Fruit fly (Drosophila melanogaster) whole organism, pupa: ENCODE data around the gene Ice2.

Source experiments
- CG10348 ChIP-seq: fragments of 200-800 bp; sonication (Bioruptor generic); IDR thresholded peaks from 2 replicates; pipeline ENCODE4 v1.3.6; 2022; ENCODE audit warnings: missing biosample characterization, missing genetic modification characterization
- CG12605 ChIP-seq: fragments of 200-800 bp; sonication (Bioruptor generic); IDR thresholded peaks from 2 replicates; pipeline ENCODE4 v1.3.6; 2022; ENCODE audit warnings: missing biosample characterization, missing genetic modification characterization
- CG13204 ChIP-seq: fragments of 200-800 bp; sonication (Bioruptor generic); optimal IDR thresholded peaks from 2 replicates; lab custom pipeline; 2018; ENCODE audit warnings: missing biosample characterization, mild to moderate bottlenecking, missing genetic modification characterization, moderate library complexity
- CG14655 ChIP-seq: fragments of 200-800 bp; sonication (Bioruptor generic); optimal IDR thresholded peaks from 3 replicates; lab custom pipeline; 2017; ENCODE audit warnings: mild to moderate bottlenecking, missing biosample characterization, missing genetic modification reagents, missing genetic modification characterization
- CG15710 ChIP-seq: fragments of 200-800 bp; sonication (Bioruptor generic); optimal IDR thresholded peaks from 2 replicates; lab custom pipeline; 2018; ENCODE audit warnings: missing biosample characterization, mild to moderate bottlenecking, missing genetic modification characterization, moderate library complexity
- CG17806 ChIP-seq: fragments of 200-800 bp; sonication (Bioruptor generic); optimal IDR thresholded peaks from 2 replicates; lab custom pipeline; 2018; ENCODE audit warnings: missing biosample characterization, mild to moderate bottlenecking, missing genetic modification characterization, moderate library complexity
- CG32121 ChIP-seq: fragments of 200-800 bp; sonication (Bioruptor generic); IDR thresholded peaks from 2 replicates; pipeline ENCODE4 v1.3.6; 2022; ENCODE audit warnings: missing biosample characterization, missing genetic modification characterization
- CG34367 ChIP-seq: fragments of 200-800 bp; sonication (Bioruptor generic); optimal IDR thresholded peaks from 2 replicates; lab custom pipeline; 2018; ENCODE audit warnings: missing biosample characterization, mild to moderate bottlenecking, missing genetic modification characterization
- CG4496 ChIP-seq: fragments of 200-800 bp; sonication (Bioruptor generic); IDR thresholded peaks from 3 replicates; pipeline ENCODE4 v1.3.6; 2022; ENCODE audit warnings: missing biosample characterization, missing genetic modification characterization
- CG8159 ChIP-seq: fragments of 200-800 bp; sonication (Bioruptor generic); optimal IDR thresholded peaks from 3 replicates; lab custom pipeline; 2018; ENCODE audit warnings: missing biosample characterization, mild to moderate bottlenecking, missing genetic modification characterization, moderate library complexity
- CG8301 ChIP-seq: fragments of 200-800 bp; sonication (Bioruptor generic); optimal IDR thresholded peaks from 2 replicates; lab custom pipeline; 2018; ENCODE audit warnings: missing biosample characterization, mild to moderate bottlenecking, missing genetic modification characterization
- CG9948 ChIP-seq: fragments of 200-800 bp; sonication (Bioruptor generic); optimal IDR thresholded peaks from 2 replicates; lab custom pipeline; 2018; ENCODE audit warnings: missing biosample characterization, mild to moderate bottlenecking, missing genetic modification characterization, moderate library complexity
- D1 ChIP-seq: fragments of 200-800 bp; sonication (Bioruptor generic); optimal IDR thresholded peaks from 2 replicates; lab custom pipeline; 2018; ENCODE audit warnings: missing biosample characterization, mild to moderate bottlenecking, missing genetic modification characterization, moderate library complexity
- EcR ChIP-seq: fragments of 200-800 bp; sonication (Bioruptor generic); optimal IDR thresholded peaks from 3 replicates; lab custom pipeline; 2019; ENCODE audit warnings: missing biosample characterization, missing genetic modification characterization, mild to moderate bottlenecking, moderate library complexity, missing genetic modification reagents
- Ets98B ChIP-seq: fragments of 200-800 bp; sonication (Bioruptor generic); IDR thresholded peaks from 2 replicates; pipeline ENCODE4 v1.3.6; 2022; ENCODE audit warnings: missing biosample characterization, missing genetic modification characterization
- Pif1A ChIP-seq: fragments of 200-800 bp; sonication (Bioruptor generic); optimal IDR thresholded peaks from 3 replicates; lab custom pipeline; 2016; ENCODE audit warnings: missing biosample characterization, missing genetic modification characterization
- Pif1B ChIP-seq: fragments of 200-800 bp; sonication (Bioruptor generic); optimal IDR thresholded peaks from 3 replicates; lab custom pipeline; 2016; ENCODE audit warnings: missing biosample characterization, missing genetic modification characterization
- Snoo ChIP-seq: fragments of 200-800 bp; sonication (Bioruptor generic); optimal IDR thresholded peaks from 3 replicates; lab custom pipeline; 2017; ENCODE audit warnings: missing biosample characterization, mild to moderate bottlenecking, missing genetic modification characterization, inconsistent platforms
- fd96Ca ChIP-seq: fragments of 200-800 bp; sonication (Bioruptor generic); IDR thresholded peaks from 3 replicates; pipeline ENCODE4 v1.3.6; 2022; ENCODE audit warnings: missing biosample characterization, missing genetic modification characterization
- gl ChIP-seq: fragments of 200-800 bp; sonication (Bioruptor generic); optimal IDR thresholded peaks from 2 replicates; lab custom pipeline; 2018; ENCODE audit warnings: missing biosample characterization, mild to moderate bottlenecking, missing genetic modification characterization
- rn ChIP-seq: fragments of 200-800 bp; sonication (Bioruptor generic); IDR thresholded peaks from 2 replicates; pipeline ENCODE4 v1.3.6; 2022; ENCODE audit warnings: missing biosample characterization, missing genetic modification characterization

Gene Ice2

DNA sequence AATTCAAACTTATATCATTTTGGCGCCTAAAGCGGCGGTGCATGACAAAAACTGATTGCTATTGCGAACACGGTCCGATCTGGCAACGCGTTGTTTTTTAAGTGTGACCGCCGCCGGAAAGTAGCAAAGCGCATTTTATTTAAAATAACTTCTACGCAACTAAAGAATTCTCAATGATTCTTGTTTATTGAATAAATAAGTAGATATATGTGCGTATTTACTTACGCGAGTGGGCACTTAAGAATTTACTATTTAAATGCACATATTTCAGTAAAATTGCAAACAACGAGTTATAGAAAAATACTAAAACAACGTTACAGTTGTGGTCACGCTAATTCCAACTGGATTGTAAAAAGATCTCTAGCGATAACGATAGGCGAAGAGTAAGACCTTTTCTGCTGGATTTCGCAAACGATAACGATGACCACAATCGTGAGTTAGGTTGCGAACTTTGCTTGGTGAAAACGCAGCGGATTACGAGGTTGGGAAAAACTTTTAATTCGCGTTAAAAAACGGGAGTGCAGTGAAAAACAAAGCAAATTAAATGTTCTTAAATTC lies 26.0 kb downstream of the Ice2 start:
- TF ChIP-seq Pif1A (GFP tag; lab: Kevin White, UChicago), result peak; percentile 12
- TF ChIP-seq CG34367 (tag; lab: Kevin White, UChicago), result no peak
- TF ChIP-seq Pif1B (GFP tag; lab: Kevin White, UChicago), result peak; percentile 27

DNA sequence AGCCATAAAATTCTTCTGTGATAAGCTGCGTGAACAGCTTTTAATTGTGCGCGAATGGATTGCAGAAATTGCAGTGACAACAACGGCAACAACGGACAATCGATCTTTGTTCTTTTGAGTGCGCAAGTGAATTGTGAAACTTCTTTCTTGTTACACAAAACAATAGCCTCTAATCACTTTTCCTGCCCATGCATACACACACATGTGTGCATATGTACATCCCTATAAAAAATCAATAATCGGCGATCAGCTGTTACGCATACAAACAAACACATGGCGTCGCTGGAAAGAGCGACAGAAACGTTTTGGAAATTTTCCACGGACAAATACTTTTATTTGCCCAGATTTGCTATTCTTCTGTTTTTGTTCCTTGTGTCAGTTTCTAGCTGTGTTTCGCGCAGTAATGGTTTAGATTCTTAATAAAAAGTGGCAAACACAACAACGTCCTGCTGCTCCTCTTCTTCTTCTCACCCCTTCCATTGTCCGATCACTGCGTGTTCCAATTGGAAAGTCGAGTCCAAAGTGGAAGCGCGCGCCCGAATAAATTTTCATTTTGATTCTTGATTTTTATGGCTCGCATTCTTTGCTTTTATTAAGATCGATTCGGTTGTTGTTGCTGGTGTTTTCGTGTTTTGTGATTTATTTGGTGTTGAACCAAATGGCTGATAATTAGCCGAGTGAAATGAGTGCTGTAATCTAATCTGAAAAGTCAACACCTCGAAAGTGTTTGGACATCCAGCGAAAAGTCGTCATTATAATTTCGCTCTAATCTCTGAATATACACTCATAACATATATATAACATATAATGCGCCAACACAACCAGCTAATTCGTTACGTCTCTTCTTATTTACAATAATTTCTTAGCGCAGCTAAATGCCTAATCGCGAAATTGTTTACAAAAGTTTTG lies 26.8 kb downstream of the Ice2 start:
- no peak for TF ChIP-seq CG8159 (tag; lab: Kevin White, UChicago)
- TF ChIP-seq CG14655, result no peak
- TF ChIP-seq D1, result no peak
- no peak for TF ChIP-seq fd96Ca
- no peak for TF ChIP-seq CG9948 (tag; lab: Kevin White, UChicago)
- no peak for TF ChIP-seq CG15710 (tag; lab: Kevin White, UChicago)
- TF ChIP-seq CG4496, result no peak
- no peak for TF ChIP-seq CG34367 (tag; lab: Kevin White, UChicago)
- no peak for TF ChIP-seq Snoo (tag; lab: Kevin White, UChicago)

- no peak for TF ChIP-seq CG12605 (GFP tag; lab: Robert Waterston, UW)
- TF ChIP-seq Snoo (tag; lab: Kevin White, UChicago), result no peak
- TF ChIP-seq D1, result no peak
- no peak for TF ChIP-seq CG8159 (tag; lab: Kevin White, UChicago)
- TF ChIP-seq CG8301 (tag; lab: Kevin White, UChicago), result no peak
- no peak for TF ChIP-seq rn
- TF ChIP-seq fd96Ca, result no peak
- no peak for TF ChIP-seq gl (tag; lab: Kevin White, UChicago)
- TF ChIP-seq CG10348 (GFP tag; lab: Robert Waterston, UW), result no peak
- no peak for TF ChIP-seq EcR (GFP tag; lab: Kevin White, UChicago)
- no peak for TF ChIP-seq CG17806 (tag; lab: Kevin White, UChicago)
- TF ChIP-seq CG13204, result no peak
- no peak for TF ChIP-seq Pif1A (GFP tag; lab: Kevin White, UChicago)
- no peak for TF ChIP-seq CG14655
- no peak for TF ChIP-seq CG34367 (tag; lab: Kevin White, UChicago)
- TF ChIP-seq CG32121 (GFP tag; lab: Robert Waterston, UW), result no peak
- no peak for TF ChIP-seq CG4496
- TF ChIP-seq CG9948 (tag; lab: Kevin White, UChicago), result no peak
- no peak for TF ChIP-seq CG15710 (tag; lab: Kevin White, UChicago)
- TF ChIP-seq Ets98B (GFP tag; lab: Robert Waterston, UW), result no peak
Measured at dm6 chr3R:21158643-21159042, 28.6 kb downstream of the Ice2 start.

DNA sequence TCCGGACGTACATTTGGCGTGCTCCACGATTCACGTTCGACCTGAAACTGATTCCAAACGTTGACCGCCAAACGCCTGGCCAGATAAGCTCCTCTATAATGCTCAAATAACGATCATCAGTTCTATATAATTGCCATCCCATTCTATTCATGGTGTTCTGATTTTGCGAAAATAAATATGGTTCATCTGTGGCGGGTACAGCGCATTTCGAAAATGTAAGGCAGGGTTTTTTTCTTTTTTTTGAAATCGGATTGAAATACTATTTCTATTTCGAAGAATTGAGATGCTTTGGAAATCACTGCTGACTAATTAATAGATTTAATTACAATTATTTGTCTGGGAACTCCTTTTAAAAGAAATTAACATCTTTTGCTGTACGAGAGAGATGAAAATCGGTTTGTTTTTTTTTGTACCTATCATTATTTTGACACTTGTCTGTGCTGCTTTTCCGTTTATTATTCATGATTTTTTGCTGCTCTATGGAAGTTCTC lies 31.1 kb downstream of the Ice2 start, which contains the start of gene cDIP:
Gene cDIP, minus strand, starts transcription at position 51 of the 491 bp plus-strand sequence.
- TF ChIP-seq EcR (GFP tag; lab: Kevin White, UChicago) (no peak), CG8301 (tag; lab: Kevin White, UChicago) (no peak), fd96Ca (no peak), CG4496 (no peak), CG9948 (tag; lab: Kevin White, UChicago) (no peak), CG32121 (GFP tag; lab: Robert Waterston, UW) (no peak), Pif1B (GFP tag; lab: Kevin White, UChicago) (no peak), Pif1A (GFP tag; lab: Kevin White, UChicago) (no peak), CG17806 (tag; lab: Kevin White, UChicago) (no peak), CG13204 (no peak), Ets98B (GFP tag; lab: Robert Waterston, UW) (no peak), CG12605 (GFP tag; lab: Robert Waterston, UW) (no peak), D1 (no peak), Snoo (tag; lab: Kevin White, UChicago) (no peak), CG15710 (tag; lab: Kevin White, UChicago) (no peak), CG10348 (GFP tag; lab: Robert Waterston, UW) (no peak), CG8159 (tag; lab: Kevin White, UChicago) (no peak), CG14655 (no peak)

DNA sequence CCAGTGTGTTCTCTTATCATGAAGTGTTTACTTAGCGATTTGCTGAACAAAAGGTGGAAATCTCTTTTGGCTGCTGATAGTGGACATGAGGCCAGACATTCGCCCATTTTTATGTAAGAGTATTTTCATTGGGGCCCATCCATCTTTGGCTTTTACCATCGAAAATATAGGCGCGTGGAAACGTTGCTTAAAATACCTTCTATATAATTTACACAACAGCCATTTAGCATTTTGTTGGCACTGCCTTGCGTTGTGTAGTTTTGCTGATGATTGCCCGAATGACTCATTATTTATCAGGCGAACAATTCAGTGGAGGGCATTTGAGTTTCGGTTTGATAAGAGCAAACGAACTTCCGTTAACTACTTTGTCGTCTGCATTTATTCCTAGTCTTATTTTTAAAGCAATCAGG lies 31.6 kb downstream of the Ice2 start:
- no peak for TF ChIP-seq CG32121 (GFP tag; lab: Robert Waterston, UW)
- no peak for TF ChIP-seq EcR (GFP tag; lab: Kevin White, UChicago)
- TF ChIP-seq Pif1B (GFP tag; lab: Kevin White, UChicago), result no peak
- no peak for TF ChIP-seq fd96Ca
- no peak for TF ChIP-seq CG8301 (tag; lab: Kevin White, UChicago)
- no peak for TF ChIP-seq CG15710 (tag; lab: Kevin White, UChicago)

- TF ChIP-seq Ets98B (GFP tag; lab: Robert Waterston, UW) (no peak), CG17806 (tag; lab: Kevin White, UChicago) (no peak), CG34367 (tag; lab: Kevin White, UChicago) (peak; percentile 21), CG15710 (tag; lab: Kevin White, UChicago) (peak; percentile 10), Snoo (tag; lab: Kevin White, UChicago) (no peak), EcR (GFP tag; lab: Kevin White, UChicago) (peak; percentile 38)
Measured at dm6 chr3R:21163318-21163828, 33.4 kb downstream of the Ice2 start, which contains the start of gene CG5810. CG5810 (plus strand) TSS chr3R:21163778.
